Fruit fly (Drosophila melanogaster) whole organism, prepupa: ENCODE data around the gene MED24.

Source experiments
- Blimp-1 ChIP-seq: fragments of 200-800 bp; sonication (Bioruptor generic); optimal IDR thresholded peaks from 3 replicates; lab custom pipeline; 2017; ENCODE audit warnings: missing biosample characterization, missing genetic modification characterization, mild to moderate bottlenecking, moderate library complexity, missing genetic modification reagents
- CG10669 ChIP-seq: fragments of 200-800 bp; sonication (Bioruptor generic); optimal IDR thresholded peaks from 3 replicates; lab custom pipeline; 2018; ENCODE audit warnings: missing biosample characterization, mild to moderate bottlenecking, missing genetic modification characterization, moderate library complexity
- CG11762 ChIP-seq: fragments of 200-800 bp; sonication (Bioruptor generic); optimal IDR thresholded peaks from 3 replicates; lab custom pipeline; 2016; ENCODE audit warnings: missing biosample characterization, missing genetic modification characterization; ENCODE audit not compliant: insufficient read depth
- CG11902 ChIP-seq: fragments of 200-800 bp; sonication (Bioruptor generic); optimal IDR thresholded peaks from 3 replicates; lab custom pipeline; 2016; ENCODE audit warnings: missing biosample characterization, missing genetic modification characterization
- CG15336 ChIP-seq: fragments of 200-800 bp; sonication (Bioruptor generic); IDR thresholded peaks from 2 replicates; pipeline ENCODE4 v1.3.6; 2022; ENCODE audit warnings: missing biosample characterization, missing genetic modification characterization
- CG16779 ChIP-seq: fragments of 200-800 bp; sonication (Bioruptor generic); optimal IDR thresholded peaks from 3 replicates; lab custom pipeline; 2017; ENCODE audit warnings: missing biosample characterization, mild to moderate bottlenecking, missing genetic modification characterization
- CG4318 ChIP-seq: fragments of 200-800 bp; sonication (Bioruptor generic); optimal IDR thresholded peaks from 3 replicates; lab custom pipeline; 2017; ENCODE audit warnings: missing biosample characterization, mild to moderate bottlenecking, missing genetic modification characterization
- CG6792 ChIP-seq: fragments of 200-800 bp; sonication (Bioruptor generic); optimal IDR thresholded peaks from 3 replicates; lab custom pipeline; 2016; ENCODE audit warnings: missing biosample characterization, missing genetic modification characterization
- Eip75B ChIP-seq: fragments of 200-800 bp; sonication (Bioruptor generic); optimal IDR thresholded peaks from 3 replicates; lab custom pipeline; 2016; ENCODE audit warnings: missing biosample characterization, missing genetic modification characterization
- Eip93F ChIP-seq: fragments of 200-800 bp; sonication (Bioruptor generic); optimal IDR thresholded peaks from 2 replicates; lab custom pipeline; 2016; ENCODE audit warnings: missing biosample characterization, mild to moderate bottlenecking, missing genetic modification characterization
- Lpt ChIP-seq: fragments of 200-800 bp; sonication (Bioruptor generic); optimal IDR thresholded peaks from 3 replicates; lab custom pipeline; 2016; ENCODE audit warnings: missing biosample characterization, missing genetic modification characterization
- Sox14 ChIP-seq: fragments of 200-800 bp; sonication (Bioruptor generic); optimal IDR thresholded peaks from 3 replicates; lab custom pipeline; 2016; ENCODE audit warnings: missing biosample characterization, missing genetic modification characterization
- achi ChIP-seq: fragments of 200-800 bp; sonication (Bioruptor generic); optimal IDR thresholded peaks from 3 replicates; lab custom pipeline; 2016; ENCODE audit warnings: missing biosample characterization, missing genetic modification characterization
- esn ChIP-seq: fragments of 200-800 bp; sonication (Bioruptor generic); optimal IDR thresholded peaks from 2 replicates; lab custom pipeline; 2016; ENCODE audit warnings: missing biosample characterization, mild to moderate bottlenecking, missing genetic modification characterization, moderate library complexity

DNA sequence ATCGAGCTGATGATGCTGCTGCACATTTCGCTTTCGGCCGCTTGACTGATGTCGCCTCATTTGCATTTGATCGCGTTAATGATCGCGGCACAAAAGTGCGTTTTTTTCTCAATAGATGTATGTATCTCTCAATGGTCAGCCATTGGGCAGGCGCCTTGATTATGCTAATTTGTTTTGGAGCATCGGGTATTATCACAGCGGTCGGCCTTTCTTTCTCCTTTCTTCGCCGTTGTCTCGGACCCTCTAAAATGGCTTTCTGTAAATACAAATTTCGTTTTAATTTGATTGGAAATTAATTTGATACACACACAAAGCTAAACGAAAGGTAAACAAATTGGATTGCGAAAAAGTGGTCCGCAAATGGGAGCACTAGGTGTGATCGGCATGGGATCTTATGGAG is 35.7 kb upstream of the MED24 start:
- TF ChIP-seq CG11762 (no peak), esn (no peak), CG11902 (GFP tag; lab: Kevin White, UChicago) (no peak), Sox14 (GFP tag; lab: Kevin White, UChicago) (no peak), Eip75B (no peak), CG16779 (no peak), CG10669 (no peak), Blimp-1 (no peak), CG6792 (GFP tag; lab: Kevin White, UChicago) (no peak), achi (GFP tag; lab: Kevin White, UChicago) (no peak), Lpt (GFP tag; lab: Kevin White, UChicago) (no peak), Eip93F (GFP tag; lab: Kevin White, UChicago) (no peak), CG4318 (GFP tag; lab: Kevin White, UChicago) (no peak), CG15336 (GFP tag; lab: Robert Waterston, UW) (no peak)
